Fruit fly (Drosophila melanogaster): ENCODE results near the gene Slu7.

Gene Slu7

DNA sequence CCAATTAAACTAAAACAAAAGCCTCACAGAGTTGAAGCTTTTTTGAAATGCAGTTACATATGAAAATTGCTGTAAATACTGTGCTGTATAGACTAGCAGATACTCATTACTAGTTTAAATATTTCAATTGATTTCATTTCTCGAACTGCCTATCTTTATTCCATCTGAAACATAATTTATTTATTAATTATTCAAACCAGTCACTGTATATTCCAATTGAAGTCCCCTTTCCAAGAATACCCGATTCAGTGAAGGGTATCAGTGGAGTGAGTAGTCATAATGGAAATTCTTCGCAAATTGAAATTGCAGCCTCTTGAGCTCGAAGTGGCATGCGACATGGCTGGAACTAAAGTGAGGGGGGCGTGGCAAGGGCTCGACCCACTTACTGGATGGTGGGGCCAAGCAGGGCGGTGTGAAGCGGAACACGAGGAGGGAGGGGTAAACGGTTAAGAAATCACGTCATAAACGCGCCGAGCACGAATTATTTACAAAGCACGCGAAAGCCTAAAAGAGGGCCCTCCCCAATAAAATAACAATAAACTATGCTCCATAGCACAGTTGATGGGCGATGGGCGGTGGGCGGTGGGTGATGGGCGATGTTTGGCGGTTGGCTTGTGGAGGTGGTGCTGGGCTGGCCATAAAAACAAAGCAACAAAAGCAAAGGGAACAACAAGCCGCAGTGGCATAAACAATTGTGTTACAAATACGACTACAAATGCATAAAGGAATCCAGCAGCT, 33.8 kb downstream of the Slu7 start (continued):
- TF ChIP-seq Met (GFP tag; optimal IDR thresholded peaks at IDR 0.05): peak; percentile 27
- TF ChIP-seq CG3919 (GFP tag; optimal IDR thresholded peaks at IDR 0.05): peak; percentile 52
- peak; percentile 2 for TF ChIP-seq fd59A (GFP tag; optimal IDR thresholded peaks at IDR 0.05)
- TF ChIP-seq salr (GFP tag; optimal IDR thresholded peaks at IDR 0.05): no peak
- TF ChIP-seq OdsH (GFP tag; optimal IDR thresholded peaks at IDR 0.05): peak; percentile 60
- TF ChIP-seq spab (GFP tag; optimal IDR thresholded peaks at IDR 0.05): no peak
- peak; percentile 16 for TF ChIP-seq CG7368 (GFP tag; optimal IDR thresholded peaks at IDR 0.05)
- peak; percentile 52 for TF ChIP-seq esn (GFP tag; optimal IDR thresholded peaks at IDR 0.05)
- peak; percentile 39 for TF ChIP-seq topi (GFP tag; optimal IDR thresholded peaks at IDR 0.05)
- TF ChIP-seq Smox (GFP tag; optimal IDR thresholded peaks at IDR 0.05): peak; percentile 46
- no peak for TF ChIP-seq Blimp-1 (GFP tag; optimal IDR thresholded peaks at IDR 0.05)
- peak; percentile 81 for TF ChIP-seq Eip78C (GFP tag)
- peak; percentile 6 for TF ChIP-seq Sox15 (GFP tag; optimal IDR thresholded peaks at IDR 0.05)
- peak; percentile 48 for TF ChIP-seq acj6 (GFP tag; optimal IDR thresholded peaks at IDR 0.05)
- peak; percentile 42 for TF ChIP-seq Sox14 (GFP tag; optimal IDR thresholded peaks at IDR 0.05)
- peak; percentile 31 for TF ChIP-seq Ets96B (tag; optimal IDR thresholded peaks at IDR 0.05)
- peak; percentile 16 for TF ChIP-seq CG34406 (GFP tag; optimal IDR thresholded peaks at IDR 0.05)
- peak; percentile 34 for TF ChIP-seq cyc (GFP tag; optimal IDR thresholded peaks at IDR 0.05)
- TF ChIP-seq CG11762 (GFP tag; optimal IDR thresholded peaks at IDR 0.05; ENCODE audit: insufficient read depth): no peak

DNA sequence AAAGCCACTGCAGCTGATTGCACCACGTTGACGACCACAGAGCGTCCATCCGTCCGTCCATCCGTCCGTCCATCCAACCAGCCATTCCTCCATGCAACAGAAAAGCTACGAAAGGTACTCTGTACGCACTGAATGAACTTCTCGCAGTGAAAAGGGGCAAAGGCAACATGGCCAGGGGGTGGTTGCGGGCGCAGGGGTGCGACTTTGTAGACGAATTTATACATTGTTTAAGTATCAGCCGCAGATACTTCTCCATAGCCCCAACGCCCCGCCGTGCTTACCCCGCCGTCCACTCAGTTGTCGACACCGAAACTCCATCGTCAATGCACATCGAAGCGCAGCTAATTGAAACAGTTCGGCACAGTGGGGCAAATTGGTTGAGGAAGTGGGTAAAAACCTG, 38.9 kb downstream of the Slu7 start:
- TF ChIP-seq Hr4 (GFP tag; optimal IDR thresholded peaks at IDR 0.05) (no peak), CG10669 (GFP tag; optimal IDR thresholded peaks at IDR 0.05) (no peak), Met (GFP tag; optimal IDR thresholded peaks at IDR 0.05) (no peak), dsx (GFP tag; optimal IDR thresholded peaks at IDR 0.05; ENCODE audit: poor library complexity, severe bottlenecking) (peak; percentile 95), Gug (GFP tag; IDR thresholded peaks at IDR 0.05) (0 out of 2 replicates have a peak, but pooled peaks have one; percentile 17), CG6163 (GFP tag; IDR thresholded peaks at IDR 0.05) (no peak), CG6854 (GFP tag; optimal IDR thresholded peaks at IDR 0.05) (no peak), CG3919 (GFP tag; optimal IDR thresholded peaks at IDR 0.05) (no peak), CG6276 (GFP tag; optimal IDR thresholded peaks at IDR 0.05) (no peak), CG4318 (GFP tag; optimal IDR thresholded peaks at IDR 0.05) (no peak), Sox14 (GFP tag; optimal IDR thresholded peaks at IDR 0.05) (no peak), svp (GFP tag) (no peak), CG7368 (GFP tag; optimal IDR thresholded peaks at IDR 0.05) (no peak)

DNA sequence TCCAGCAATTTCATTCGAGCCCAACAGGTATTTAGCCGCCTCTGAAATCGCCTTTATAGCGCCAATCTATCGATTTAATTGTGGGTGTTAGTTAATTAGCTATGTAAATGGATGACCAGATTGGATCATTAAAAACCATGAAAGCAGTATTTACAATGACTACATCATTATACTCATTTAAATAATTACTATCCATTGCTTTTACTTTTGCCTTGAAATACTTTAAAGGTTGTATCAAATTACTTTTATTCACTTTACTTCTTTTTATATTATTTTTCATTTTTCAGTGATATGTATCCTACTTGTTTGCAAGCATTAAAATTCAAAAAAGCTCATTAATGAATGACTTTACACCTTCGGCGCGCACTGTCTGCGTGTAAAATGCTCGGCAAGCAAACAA, 39.9 kb downstream of the Slu7 start:
- TF ChIP-seq CG6163 (GFP tag; IDR thresholded peaks at IDR 0.05) (0 out of 3 replicates have a peak, but pooled peaks have one; percentile 11), CG8319 (GFP tag; optimal IDR thresholded peaks at IDR 0.05) (peak; percentile 3), CG10669 (GFP tag; optimal IDR thresholded peaks at IDR 0.05) (peak; percentile 39), CG8119 (GFP tag; IDR thresholded peaks at IDR 0.05) (no peak), Lpt (GFP tag; optimal IDR thresholded peaks at IDR 0.05) (no peak), CG34406 (GFP tag; optimal IDR thresholded peaks at IDR 0.05) (peak; percentile 37), Eip78C (GFP tag) (peak; percentile 89), vri (GFP tag; optimal IDR thresholded peaks at IDR 0.05) (no peak), acj6 (GFP tag; optimal IDR thresholded peaks at IDR 0.05) (peak; percentile 41), CG1621 (tag; optimal IDR thresholded peaks at IDR 0.05) (no peak), salr (GFP tag; optimal IDR thresholded peaks at IDR 0.05) (peak in 1 of 2 experiments; percentile 28), CG6276 (GFP tag; optimal IDR thresholded peaks at IDR 0.05) (no peak), Sox15 (GFP tag; optimal IDR thresholded peaks at IDR 0.05) (peak; percentile 43), Met (GFP tag; optimal IDR thresholded peaks at IDR 0.05) (peak; percentile 49), CG7368 (GFP tag; optimal IDR thresholded peaks at IDR 0.05) (no peak), topi (GFP tag; optimal IDR thresholded peaks at IDR 0.05) (peak; percentile 59), CG10631 (GFP tag; optimal IDR thresholded peaks at IDR 0.05) (no peak), pdm3 (GFP tag; optimal IDR thresholded peaks at IDR 0.05) (peak; percentile 36), Eip75B (GFP tag; optimal IDR thresholded peaks at IDR 0.05) (peak; percentile 35), OdsH (GFP tag; optimal IDR thresholded peaks at IDR 0.05) (peak; percentile 35), CG6854 (GFP tag; optimal IDR thresholded peaks at IDR 0.05) (no peak), CG6792 (GFP tag; optimal IDR thresholded peaks at IDR 0.05) (peak; percentile 29), eg (GFP tag; IDR thresholded peaks at IDR 0.05) (no peak), Eip93F (GFP tag; optimal IDR thresholded peaks at IDR 0.05) (no peak), lz (GFP tag; optimal IDR thresholded peaks at IDR 0.05) (peak; percentile 45), Ets21C (GFP tag; optimal IDR thresholded peaks at IDR 0.05) (no peak), achi (GFP tag; optimal IDR thresholded peaks at IDR 0.05) (peak; percentile 7), svp (GFP tag) (peak; percentile 77), Hr4 (GFP tag; optimal IDR thresholded peaks at IDR 0.05) (no peak), CG16779 (tag; optimal IDR thresholded peaks at IDR 0.05) (no peak), CG15336 (GFP tag; IDR thresholded peaks at IDR 0.05) (no peak), CG9139 (GFP tag; optimal IDR thresholded peaks at IDR 0.05) (no peak), spab (GFP tag; optimal IDR thresholded peaks at IDR 0.05) (peak; percentile 44)

Measured in whole organism, prepupa.